Worm (Caenorhabditis elegans): ENCODE data around the gene hlh-30.

ce11 chrIV:4076690-4077295 is 42.0 kb upstream of the hlh-30 start:
- TF ChIP-seq zip-5 (tag; optimal IDR thresholded peaks at IDR 0.05) (no peak), tbx-2 (tag; optimal IDR thresholded peaks at IDR 0.05) (no peak), ttx-3 (tag; optimal IDR thresholded peaks at IDR 0.05) (no peak), unc-86 (tag; optimal IDR thresholded peaks at IDR 0.05) (no peak), C08G9.2 (tag; optimal IDR thresholded peaks at IDR 0.05) (no peak), sox-4 (tag; optimal IDR thresholded peaks at IDR 0.05) (no peak), nhr-232 (tag; optimal IDR thresholded peaks at IDR 0.05) (no peak)
